Worm (Caenorhabditis elegans): ENCODE measurements around the gene srbc-45.

DNA sequence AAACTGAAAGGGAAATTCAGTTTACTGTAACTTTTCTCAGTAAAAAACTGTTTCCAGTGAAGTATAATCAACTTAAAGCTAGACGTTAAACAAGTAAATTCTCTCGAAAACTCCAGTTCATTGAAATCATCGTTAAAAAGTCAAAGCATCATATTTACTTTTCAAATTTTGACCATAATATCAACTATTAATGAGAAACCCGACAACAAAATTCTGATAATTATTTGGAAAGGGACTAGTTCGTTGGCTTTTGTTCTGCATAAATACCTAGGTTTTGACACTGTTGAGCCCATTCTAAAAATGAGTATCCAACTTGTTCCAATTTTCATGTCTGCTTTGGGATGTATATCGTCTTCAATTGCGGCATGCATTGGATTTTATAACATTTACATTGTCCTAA, 2.8 kb downstream of the srbc-45 start, which contains the start of gene ZC443.7:
- TF ChIP-seq snpc-4 (tag; optimal IDR thresholded peaks at IDR 0.05) (no peak), cnd-1 (tag; optimal IDR thresholded peaks at IDR 0.05) (no peak), ztf-11 (tag; optimal IDR thresholded peaks at IDR 0.05) (no peak), ceh-83 (GFP tag; optimal IDR thresholded peaks at IDR 0.05) (no peak), nhr-76 (tag; optimal IDR thresholded peaks at IDR 0.05) (no peak), ces-1 (GFP tag; optimal IDR thresholded peaks at IDR 0.05) (no peak), unc-62 (GFP tag; optimal IDR thresholded peaks at IDR 0.05) (no peak), nhr-237 (tag; optimal IDR thresholded peaks at IDR 0.05) (no peak)

All from whole organism, mixed stage, embryonic.